Fruit fly (Drosophila melanogaster) whole organism, embryonic: ENCODE data around the gene Taf6.

Source experiments
- Ada2b ChIP-seq: fragments of 200-800 bp; sonication (Bioruptor generic); IDR thresholded peaks from 2 replicates; pipeline ENCODE4 v1.3.6; 2022; ENCODE audit warnings: missing biosample characterization, missing genetic modification characterization
- CG10147 ChIP-seq: fragments of 200-800 bp; sonication (Bioruptor generic); optimal IDR thresholded peaks from 2 replicates; lab custom pipeline; 2019; ENCODE audit warnings: missing biosample characterization, mild to moderate bottlenecking, missing genetic modification characterization, moderate library complexity
- CG10654 ChIP-seq: fragments of 200-800 bp; sonication (Bioruptor generic); optimal IDR thresholded peaks from 2 replicates; lab custom pipeline; 2016; ENCODE audit warnings: missing biosample characterization, missing genetic modification characterization
- CG11695 ChIP-seq: fragments of 200-800 bp; sonication (Bioruptor generic); IDR thresholded peaks from 3 replicates; pipeline ENCODE4 v1.3.6; 2022; ENCODE audit warnings: missing biosample characterization, missing genetic modification characterization
- CG12299 ChIP-seq: fragments of 200-800 bp; sonication (Bioruptor generic); optimal IDR thresholded peaks from 2 replicates; lab custom pipeline; 2018; ENCODE audit warnings: missing biosample characterization, mild to moderate bottlenecking, missing genetic modification characterization
- CG1233 ChIP-seq: fragments of 200-800 bp; sonication (Bioruptor generic); optimal IDR thresholded peaks from 4 replicates; lab custom pipeline; 2018; ENCODE audit warnings: missing biosample characterization, mild to moderate bottlenecking, missing genetic modification characterization
- CG13424 ChIP-seq: fragments of 200-800 bp; sonication (Bioruptor generic); optimal IDR thresholded peaks from 2 replicates; lab custom pipeline; 2019; ENCODE audit warnings: missing biosample characterization, mild to moderate bottlenecking, missing genetic modification characterization, moderate library complexity
- CG14860 ChIP-seq: fragments of 200-800 bp; sonication (Bioruptor generic); IDR thresholded peaks from 3 replicates; pipeline ENCODE4 v1.3.6; 2022; ENCODE audit warnings: missing biosample characterization, missing genetic modification characterization; ENCODE audit not compliant: partially characterized antibody
- CG15011 ChIP-seq: fragments of 200-800 bp; sonication (Bioruptor generic); optimal IDR thresholded peaks from 3 replicates; lab custom pipeline; 2018; ENCODE audit warnings: missing biosample characterization, mild to moderate bottlenecking, missing genetic modification characterization
- CG15073 ChIP-seq: fragments of 200-800 bp; sonication (Bioruptor generic); optimal IDR thresholded peaks from 2 replicates; lab custom pipeline; 2016; ENCODE audit warnings: missing biosample characterization, missing genetic modification characterization
- CG1832 ChIP-seq: fragments of 200-800 bp; sonication (Bioruptor generic); optimal IDR thresholded peaks from 2 replicates; lab custom pipeline; 2017; ENCODE audit warnings: missing biosample characterization, mild to moderate bottlenecking, missing genetic modification characterization, inconsistent platforms
- CG2120 ChIP-seq: fragments of 200-800 bp; sonication (Bioruptor generic); optimal IDR thresholded peaks from 3 replicates; lab custom pipeline; 2016; ENCODE audit warnings: missing biosample characterization, missing genetic modification characterization
- CG3838 ChIP-seq: fragments of 200-800 bp; sonication (Bioruptor generic); optimal IDR thresholded peaks from 3 replicates; lab custom pipeline; 2016; ENCODE audit warnings: missing biosample characterization, missing genetic modification characterization
- CG42726 ChIP-seq: fragments of 200-800 bp; sonication (Bioruptor generic); IDR thresholded peaks from 2 replicates; pipeline ENCODE4 v1.3.6; 2022; ENCODE audit warnings: missing biosample characterization, missing genetic modification characterization; ENCODE audit not compliant: partially characterized antibody
- CG4404 ChIP-seq: fragments of 200-800 bp; sonication (Bioruptor generic); IDR thresholded peaks from 2 replicates; pipeline ENCODE4 v1.3.6; 2022; ENCODE audit warnings: missing biosample characterization, missing genetic modification characterization
- CG6765 ChIP-seq: fragments of 200-800 bp; sonication (Bioruptor generic); optimal IDR thresholded peaks from 3 replicates; lab custom pipeline; 2017; ENCODE audit warnings: missing biosample characterization, mild to moderate bottlenecking, missing genetic modification characterization
- CG7963 ChIP-seq: fragments of 200-800 bp; sonication (Bioruptor generic); IDR thresholded peaks from 3 replicates; pipeline ENCODE4 v1.3.6; 2022; ENCODE audit warnings: missing biosample characterization, missing genetic modification characterization; ENCODE audit not compliant: partially characterized antibody
- CG8089 ChIP-seq: fragments of 200-800 bp; sonication (Bioruptor generic); optimal IDR thresholded peaks from 3 replicates; lab custom pipeline; 2016; ENCODE audit warnings: missing biosample characterization, missing genetic modification characterization
- CG9215 ChIP-seq: fragments of 200-800 bp; sonication (Bioruptor generic); IDR thresholded peaks from 2 replicates; pipeline ENCODE4 v1.3.6; 2022; ENCODE audit warnings: missing biosample characterization, missing genetic modification characterization
- CG9437 ChIP-seq: fragments of 200-800 bp; sonication (Bioruptor generic); optimal IDR thresholded peaks from 2 replicates; lab custom pipeline; 2018; ENCODE audit warnings: missing biosample characterization, mild to moderate bottlenecking, missing genetic modification characterization
- CG9609 ChIP-seq: fragments of 200-800 bp; sonication (Bioruptor generic); optimal IDR thresholded peaks from 3 replicates; lab custom pipeline; 2016; ENCODE audit warnings: missing biosample characterization, missing genetic modification characterization
- CG9727 ChIP-seq: fragments of 200-800 bp; sonication (Bioruptor generic); optimal IDR thresholded peaks from 3 replicates; lab custom pipeline; 2017; ENCODE audit warnings: missing biosample characterization, mild to moderate bottlenecking, missing genetic modification characterization
- Dll ChIP-seq: fragments of 200-800 bp; sonication (Bioruptor generic); IDR thresholded peaks from 4 replicates; pipeline ENCODE4 v1.3.6; 2022; ENCODE audit warnings: missing biosample characterization, missing genetic modification characterization; ENCODE audit not compliant: partially characterized antibody
- Ets65A ChIP-seq: fragments of 200-800 bp; sonication (Bioruptor generic); peaks from one replicate; lab custom pipeline; 2016; ENCODE audit warnings: missing biosample characterization, missing genetic modification characterization
- Ets97D ChIP-seq: fragments of 200-800 bp; sonication (Bioruptor generic); optimal IDR thresholded peaks from 3 replicates; lab custom pipeline; 2016; ENCODE audit warnings: missing biosample characterization, missing genetic modification characterization
- Fer2 ChIP-seq: fragments of 200-800 bp; sonication (Bioruptor generic); optimal IDR thresholded peaks from 2 replicates; lab custom pipeline; 2018; ENCODE audit warnings: missing biosample characterization, mild to moderate bottlenecking, missing genetic modification characterization, moderate library complexity
- Fer3 ChIP-seq: fragments of 200-800 bp; sonication (Bioruptor generic); optimal IDR thresholded peaks from 2 replicates; lab custom pipeline; 2018; ENCODE audit warnings: missing biosample characterization, mild to moderate bottlenecking, missing genetic modification characterization, moderate library complexity
- Gsc ChIP-seq: fragments of 200-800 bp; sonication (Bioruptor generic); IDR thresholded peaks from 2 replicates; pipeline ENCODE4 v1.3.6; 2022; ENCODE audit warnings: missing biosample characterization, missing genetic modification characterization
- HLH54F ChIP-seq: fragments of 200-800 bp; sonication (Bioruptor generic); optimal IDR thresholded peaks from 3 replicates; lab custom pipeline; 2016; ENCODE audit warnings: missing biosample characterization, missing genetic modification characterization
- Sox100B ChIP-seq: fragments of 200-800 bp; sonication (Bioruptor generic); optimal IDR thresholded peaks from 3 replicates; lab custom pipeline; 2018; ENCODE audit warnings: missing biosample characterization, mild to moderate bottlenecking, missing genetic modification characterization
- Sry-β ChIP-seq: fragments of 200-800 bp; sonication (Bioruptor generic); optimal IDR thresholded peaks from 2 replicates; lab custom pipeline; 2018; ENCODE audit warnings: missing biosample characterization, mild to moderate bottlenecking, missing genetic modification characterization, moderate library complexity
- Taf1 ChIP-seq: fragments of 200-800 bp; sonication (Bioruptor generic); IDR thresholded peaks from 2 replicates; pipeline ENCODE4 v1.3.6; 2022; ENCODE audit warnings: missing biosample characterization, missing genetic modification characterization
- amos ChIP-seq: fragments of 200-800 bp; sonication (Bioruptor generic); IDR thresholded peaks from 2 replicates; pipeline ENCODE4 v1.3.6; 2022; ENCODE audit warnings: missing biosample characterization, missing genetic modification characterization; ENCODE audit not compliant: partially characterized antibody
- ash1 ChIP-seq: fragments of 200-800 bp; sonication (Bioruptor generic); optimal IDR thresholded peaks from 2 replicates; lab custom pipeline; 2018; ENCODE audit warnings: missing biosample characterization, mild to moderate bottlenecking, missing genetic modification characterization
- eve ChIP-seq, 2 experiments: fragments of >200 bp; optimal IDR thresholded peaks; 2 replicates each; lab custom pipeline; 2017; ENCODE audit warnings: missing biosample characterization in 2 of 2, missing genetic modification characterization in 2 of 2
- gce ChIP-seq: fragments of 200-800 bp; sonication (Bioruptor generic); IDR thresholded peaks from 3 replicates; pipeline ENCODE4 v1.3.6; 2022; ENCODE audit warnings: missing biosample characterization, missing genetic modification characterization
- grau ChIP-seq: fragments of 200-800 bp; optimal IDR thresholded peaks from 3 replicates; lab custom pipeline; 2019; ENCODE audit warnings: missing biosample characterization, mild to moderate bottlenecking, missing genetic modification characterization, moderate library complexity
- jing ChIP-seq: fragments of 200-800 bp; sonication (Bioruptor generic); optimal IDR thresholded peaks from 2 replicates; lab custom pipeline; 2018; ENCODE audit warnings: missing biosample characterization, mild to moderate bottlenecking, missing genetic modification characterization
- lilli ChIP-seq: fragments of 200-800 bp; sonication (Bioruptor generic); optimal IDR thresholded peaks from 3 replicates; lab custom pipeline; 2016; ENCODE audit warnings: missing biosample characterization, missing genetic modification characterization
- lola ChIP-seq, 3 experiments: fragments of >200 bp in 2 of 3; fragments of 200-800 bp in 1 of 3; sonication (Bioruptor generic) in 1 of 3; optimal IDR thresholded peaks; 2 replicates each; lab custom pipeline; 2017 to 2019; ENCODE audit warnings: missing biosample characterization in 3 of 3, missing genetic modification characterization in 3 of 3, mild to moderate bottlenecking in 1 of 3, moderate library complexity in 1 of 3
- mld ChIP-seq: fragments of 200-800 bp; sonication (Bioruptor generic); IDR thresholded peaks from 3 replicates; pipeline ENCODE4 v1.3.6; 2022; ENCODE audit warnings: missing biosample characterization, missing genetic modification characterization; ENCODE audit not compliant: partially characterized antibody
- nerfin-1 ChIP-seq: fragments of 200-800 bp; sonication (Bioruptor generic); optimal IDR thresholded peaks from 3 replicates; lab custom pipeline; 2019; ENCODE audit warnings: missing biosample characterization, mild to moderate bottlenecking, missing genetic modification characterization, moderate library complexity
- prd ChIP-seq, 3 experiments: fragments of >200 bp in 2 of 3; fragments of 200-800 bp in 1 of 3; sonication (Bioruptor generic) in 1 of 3; optimal IDR thresholded peaks in 2 of 3; IDR thresholded peaks in 1 of 3; 2 replicates in 2 of 3; 3 replicates in 1 of 3; pipeline versions ENCODE4 v1.3.6 to Lab custom; 2017 to 2022; ENCODE audit warnings: missing biosample characterization in 1 of 3, missing genetic modification characterization in 1 of 3
- seq ChIP-seq: fragments of 200-800 bp; sonication (Bioruptor generic); IDR thresholded peaks from 2 replicates; pipeline ENCODE4 v1.3.6; 2022; ENCODE audit warnings: missing biosample characterization, missing genetic modification characterization
- sisA ChIP-seq: fragments of 200-800 bp; sonication (Bioruptor generic); IDR thresholded peaks from 2 replicates; pipeline ENCODE4 v1.3.6; 2022; ENCODE audit warnings: missing biosample characterization, missing genetic modification characterization
- sna ChIP-seq: fragments of 200-800 bp; sonication (Bioruptor generic); IDR thresholded peaks from 2 replicates; pipeline ENCODE4 v1.3.6; 2022; ENCODE audit warnings: missing biosample characterization, missing genetic modification characterization; ENCODE audit not compliant: partially characterized antibody
- vnd ChIP-seq: fragments of 200-800 bp; sonication (Bioruptor generic); IDR thresholded peaks from 3 replicates; pipeline ENCODE4 v1.3.6; 2022; ENCODE audit warnings: missing biosample characterization, missing genetic modification characterization; ENCODE audit not compliant: partially characterized antibody
- z ChIP-seq: fragments of 200-800 bp; sonication (Bioruptor generic); IDR thresholded peaks from 3 replicates; pipeline ENCODE4 v1.3.6; 2022; ENCODE audit warnings: missing biosample characterization, missing genetic modification characterization

The Taf6 gene

DNA sequence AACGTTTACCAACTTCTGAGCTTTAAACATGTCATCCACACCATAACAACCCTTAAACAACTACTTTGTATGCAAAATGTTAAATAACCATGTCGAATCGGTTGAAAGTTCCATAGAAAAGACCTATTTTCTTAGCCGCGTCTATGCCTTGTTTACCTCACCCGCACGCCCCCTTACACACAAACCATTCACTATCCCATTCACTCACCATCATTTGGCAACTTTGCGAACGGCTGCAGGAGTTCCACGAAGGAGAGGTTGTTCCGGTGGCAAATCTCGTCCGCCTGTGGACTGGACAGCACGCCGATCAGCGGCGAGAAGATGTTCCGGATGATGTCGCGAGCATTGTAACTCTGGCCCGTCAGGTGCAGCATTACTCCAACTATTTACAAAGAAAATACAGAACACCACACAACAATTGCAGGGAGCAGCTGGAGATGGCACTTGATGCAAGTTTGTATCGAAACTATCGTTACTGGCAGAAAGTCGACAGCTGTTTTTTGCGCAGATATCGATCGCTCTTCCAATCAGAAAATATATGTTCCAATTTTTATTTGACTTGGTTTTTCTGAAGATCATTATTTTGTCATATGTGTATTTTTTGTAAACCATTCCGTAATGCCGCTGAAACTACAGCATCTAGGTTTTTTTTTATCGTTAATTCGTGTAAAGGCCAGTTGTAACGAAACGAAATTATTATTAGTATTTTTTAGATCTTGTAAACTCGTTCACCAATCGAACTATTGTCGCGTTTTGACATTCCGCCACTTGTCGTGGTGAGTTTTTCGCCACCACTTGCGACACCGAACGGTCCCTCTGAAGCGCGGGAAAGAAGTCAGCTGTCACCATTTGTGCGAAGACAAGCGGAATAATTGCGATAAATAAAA lies 19.4 kb downstream of the Taf6 start, which contains the start of gene asf1 (continued):
- TF ChIP-seq CG9609 (GFP tag; lab: Kevin White, UChicago) (no peak), CG13424 (tag; lab: Kevin White, UChicago) (no peak), ash1 (GFP tag; lab: Kevin White, UChicago) (no peak), lola (GFP tag; optimal IDR thresholded peaks at IDR 0.05; lab: Kevin White, UChicago) (no peak), Dll (GFP tag; lab: Robert Waterston, UW) (peak; percentile 88), Fer3 (tag; lab: Kevin White, UChicago) (no peak), CG6765 (GFP tag; lab: Kevin White, UChicago) (no peak), Fer2 (tag; lab: Kevin White, UChicago) (no peak), CG8089 (GFP tag; lab: Kevin White, UChicago) (peak; percentile 9), CG9215 (GFP tag; lab: Robert Waterston, UW) (no peak), Ets97D (GFP tag; lab: Kevin White, UChicago) (peak; percentile 59), HLH54F (GFP tag; lab: Kevin White, UChicago) (peak; percentile 17), gce (GFP tag; lab: Robert Waterston, UW) (no peak), Sry-β (no peak), CG1832 (GFP tag; lab: Kevin White, UChicago) (no peak), Ada2b (GFP tag; lab: Robert Waterston, UW) (no peak), CG11695 (GFP tag; lab: Robert Waterston, UW) (no peak), CG14860 (GFP tag; lab: Robert Waterston, UW) (peak; percentile 54; the same call in 1 of the 3 replicates), seq (GFP tag; lab: Robert Waterston, UW) (no peak), nerfin-1 (peak; percentile 86), CG10654 (GFP tag; lab: Kevin White, UChicago) (no peak), CG2120 (GFP tag; lab: Kevin White, UChicago) (peak; percentile 56), prd (optimal IDR thresholded peaks at IDR 0.05; lab: Kevin White, UChicago) (no peak), prd (GFP tag; IDR thresholded peaks at IDR 0.05; lab: Robert Waterston, UW) (no peak), z (no peak), CG10147 (GFP tag; lab: Kevin White, UChicago) (no peak), mld (GFP tag; lab: Robert Waterston, UW) (no peak; the same call in 2 of the 3 replicates), CG9437 (GFP tag; lab: Kevin White, UChicago) (no peak), Sox100B (GFP tag; lab: Kevin White, UChicago) (no peak), CG9727 (peak; percentile 31), CG15011 (GFP tag; lab: Kevin White, UChicago) (no peak), CG4404 (GFP tag; lab: Robert Waterston, UW) (no peak), Taf1 (GFP tag; lab: Robert Waterston, UW) (no peak), lilli (GFP tag; lab: Kevin White, UChicago) (peak; percentile 37), grau (no peak), amos (GFP tag; lab: Robert Waterston, UW) (peak; percentile 74), sisA (no peak), Gsc (GFP tag; lab: Robert Waterston, UW) (no peak), eve (GFP tag; optimal IDR thresholded peaks at IDR 0.05; lab: Kevin White, UChicago) (no peak), CG1233 (GFP tag; lab: Kevin White, UChicago) (no peak), CG7963 (GFP tag; lab: Robert Waterston, UW) (no peak; the same call in 2 of the 3 replicates), jing (GFP tag; lab: Kevin White, UChicago) (no peak), CG15073 (no peak), vnd (peak; percentile 72), CG3838 (GFP tag; lab: Kevin White, UChicago) (no peak), sna (peak; percentile 67), CG42726 (GFP tag; lab: Robert Waterston, UW) (peak; percentile 43; the same call in 1 of the 2 replicates), Ets65A (GFP tag; lab: Kevin White, UChicago) (no peak), CG12299 (no peak)
